Fruit fly (Drosophila melanogaster): ENCODE measurements around the gene Syp.

Syp gene

DNA sequence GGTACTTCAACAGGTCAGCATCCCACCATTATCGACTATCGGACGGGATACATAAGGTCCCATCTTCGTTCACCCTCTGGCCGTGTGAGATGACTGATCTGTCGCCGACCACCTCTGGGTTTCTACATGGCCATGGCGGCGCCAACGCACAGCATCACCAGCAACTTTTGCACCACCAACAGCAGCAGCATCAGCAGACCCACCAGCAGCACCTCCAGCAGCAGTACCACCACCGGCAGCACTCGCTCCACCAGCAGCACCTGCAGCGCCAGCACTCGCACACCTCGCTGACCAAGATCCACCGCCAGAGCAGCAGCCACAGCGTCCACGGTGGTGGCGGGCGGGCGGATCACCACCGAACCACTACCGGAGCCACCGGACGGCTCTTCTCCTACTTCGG, 1.5 kb upstream of the Syp start:
- no peak for TF ChIP-seq Ets21C (GFP tag; optimal IDR thresholded peaks at IDR 0.05)
- TF ChIP-seq lz (GFP tag; optimal IDR thresholded peaks at IDR 0.05) = no peak
- no peak for TF ChIP-seq OdsH (GFP tag; optimal IDR thresholded peaks at IDR 0.05)
- no peak for TF ChIP-seq CG7368 (GFP tag; optimal IDR thresholded peaks at IDR 0.05)
- no peak for TF ChIP-seq CG8119 (GFP tag; IDR thresholded peaks at IDR 0.05)

DNA sequence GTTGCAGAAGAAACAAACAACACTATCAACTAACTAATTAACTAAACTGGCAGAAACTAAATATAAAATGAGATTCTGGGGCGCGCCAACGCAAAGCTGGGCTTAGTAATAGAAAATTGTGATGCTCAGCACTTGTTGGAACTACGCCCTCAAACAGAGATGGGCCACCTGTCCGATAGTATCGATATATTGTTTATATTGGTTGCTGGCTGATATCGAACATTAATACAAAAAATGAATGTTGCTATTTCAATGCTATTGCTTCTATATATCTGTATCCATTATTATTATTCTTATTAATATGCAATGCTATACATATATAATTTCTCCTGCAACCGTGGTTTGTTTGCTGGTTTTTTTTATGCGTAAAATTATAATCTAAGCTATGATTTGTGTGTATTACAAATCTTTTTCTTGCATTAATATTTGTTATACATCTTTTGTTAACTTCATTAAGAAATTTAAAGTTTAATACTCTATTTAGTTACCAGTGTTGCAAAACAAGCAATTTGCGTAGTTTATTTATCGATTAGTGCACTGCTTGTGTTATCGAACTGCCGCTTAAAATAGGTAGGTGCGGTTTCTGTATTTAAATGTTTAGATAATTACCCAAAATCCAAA, 5.8 kb downstream of the Syp start, which contains the start of gene CG31195:
TSS of gene CG31195 (minus strand) at position 195 of the 621 bp plus-strand sequence.
- TF ChIP-seq acj6 (GFP tag; optimal IDR thresholded peaks at IDR 0.05) (peak; percentile 3), fkh (GFP tag; optimal IDR thresholded peaks at IDR 0.05) (no peak), svp (GFP tag) (peak; percentile 65), Eip93F (GFP tag; optimal IDR thresholded peaks at IDR 0.05) (peak; percentile 8), CG10631 (GFP tag; optimal IDR thresholded peaks at IDR 0.05) (peak; percentile 30), esn (GFP tag; optimal IDR thresholded peaks at IDR 0.05) (peak; percentile 30)

DNA sequence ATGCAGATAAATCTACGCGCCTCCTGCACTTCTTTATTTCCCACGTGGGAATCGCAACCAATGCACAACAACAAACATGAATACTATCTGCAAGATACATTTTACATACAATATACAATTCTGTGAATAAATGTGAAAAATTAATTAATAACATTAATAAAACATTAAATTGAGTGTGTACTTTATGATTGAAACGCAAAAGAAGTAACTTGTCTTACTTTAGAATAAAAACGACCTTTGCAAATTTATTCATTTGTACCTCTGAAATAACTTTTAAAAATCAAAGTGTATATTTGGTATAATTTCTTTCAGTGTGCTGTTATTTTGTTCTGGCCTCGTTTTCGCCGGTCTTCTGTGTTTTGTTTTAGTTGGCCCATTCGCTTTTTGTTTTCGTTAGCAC, 7.5 kb downstream of the Syp start:
- TF ChIP-seq CG6163 (GFP tag; IDR thresholded peaks at IDR 0.05) = peak; percentile 54; the same call in 2 of the 3 replicates
- TF ChIP-seq Sox15 (GFP tag; optimal IDR thresholded peaks at IDR 0.05) = peak; percentile 41
- peak; percentile 70 for TF ChIP-seq CG3919 (GFP tag; optimal IDR thresholded peaks at IDR 0.05)
- TF ChIP-seq ss (GFP tag; optimal IDR thresholded peaks at IDR 0.05) = peak; percentile 63 to 75
- TF ChIP-seq Eip75B (GFP tag; optimal IDR thresholded peaks at IDR 0.05) = peak; percentile 73
- TF ChIP-seq fd85E (GFP tag; optimal IDR thresholded peaks at IDR 0.05) = no peak
- TF ChIP-seq Hr38 (GFP tag; optimal IDR thresholded peaks at IDR 0.05) = no peak
- TF ChIP-seq esn (GFP tag; optimal IDR thresholded peaks at IDR 0.05) = peak; percentile 85
- TF ChIP-seq CG11294 (GFP tag; IDR thresholded peaks at IDR 0.05) = no peak
- peak; percentile 21 for TF ChIP-seq Lpt (GFP tag; optimal IDR thresholded peaks at IDR 0.05)
- peak; percentile 69 for TF ChIP-seq CG3032 (tag; optimal IDR thresholded peaks at IDR 0.05)
- peak; percentile 55 for TF ChIP-seq CG6854 (GFP tag; optimal IDR thresholded peaks at IDR 0.05)
- peak; percentile 63 for TF ChIP-seq lz (GFP tag; optimal IDR thresholded peaks at IDR 0.05)
- peak; percentile 73 for TF ChIP-seq OdsH (GFP tag; optimal IDR thresholded peaks at IDR 0.05)
- TF ChIP-seq Met (GFP tag; optimal IDR thresholded peaks at IDR 0.05) = peak; percentile 83
- peak; percentile 75 for TF ChIP-seq Ets96B (tag; optimal IDR thresholded peaks at IDR 0.05)
- TF ChIP-seq CG16779 (tag; optimal IDR thresholded peaks at IDR 0.05) = peak; percentile 45
- TF ChIP-seq Sox14 (GFP tag; optimal IDR thresholded peaks at IDR 0.05) = peak; percentile 66
- TF ChIP-seq Smox (GFP tag; optimal IDR thresholded peaks at IDR 0.05) = peak; percentile 76
- TF ChIP-seq topi (GFP tag; optimal IDR thresholded peaks at IDR 0.05) = peak; percentile 80
- TF ChIP-seq vri (GFP tag; optimal IDR thresholded peaks at IDR 0.05) = peak; percentile 38
- TF ChIP-seq CG11902 (GFP tag; optimal IDR thresholded peaks at IDR 0.05) = peak; percentile 12
- peak; percentile 65 for TF ChIP-seq CG10631 (GFP tag; optimal IDR thresholded peaks at IDR 0.05)
- peak; percentile 68 for TF ChIP-seq CG8319 (GFP tag; optimal IDR thresholded peaks at IDR 0.05)
- TF ChIP-seq eg (GFP tag; IDR thresholded peaks at IDR 0.05) = peak; percentile 59
- peak; percentile 57 for TF ChIP-seq Hr4 (GFP tag; optimal IDR thresholded peaks at IDR 0.05)
- peak; percentile 73 for TF ChIP-seq CG6276 (GFP tag; optimal IDR thresholded peaks at IDR 0.05)
- peak; percentile 35 for TF ChIP-seq Ets21C (GFP tag; optimal IDR thresholded peaks at IDR 0.05)
- peak; percentile 69 for TF ChIP-seq cyc (GFP tag; optimal IDR thresholded peaks at IDR 0.05)
- no peak for TF ChIP-seq Eip93F (GFP tag; optimal IDR thresholded peaks at IDR 0.05)
- TF ChIP-seq CG31627 (GFP tag; optimal IDR thresholded peaks at IDR 0.05) = peak; percentile 68
- peak; percentile 59 for TF ChIP-seq CG10669 (GFP tag; optimal IDR thresholded peaks at IDR 0.05)
- TF ChIP-seq CG7368 (GFP tag; optimal IDR thresholded peaks at IDR 0.05) = peak; percentile 61
- peak; percentile 43 for TF ChIP-seq CG9139 (GFP tag; optimal IDR thresholded peaks at IDR 0.05)
- TF ChIP-seq fd59A (GFP tag; optimal IDR thresholded peaks at IDR 0.05) = peak; percentile 30
- TF ChIP-seq CG34406 (GFP tag; optimal IDR thresholded peaks at IDR 0.05) = peak; percentile 69
- TF ChIP-seq fkh (GFP tag; optimal IDR thresholded peaks at IDR 0.05) = no peak
- TF ChIP-seq salr (GFP tag; optimal IDR thresholded peaks at IDR 0.05) = peak; percentile 11 to 69
- peak; percentile 71 for TF ChIP-seq pdm3 (GFP tag; optimal IDR thresholded peaks at IDR 0.05)
- peak; percentile 44 for TF ChIP-seq CG11762 (GFP tag; optimal IDR thresholded peaks at IDR 0.05; ENCODE audit: insufficient read depth)
- TF ChIP-seq CG32006 (GFP tag; optimal IDR thresholded peaks at IDR 0.05) = peak; percentile 70
- TF ChIP-seq dsx (GFP tag; optimal IDR thresholded peaks at IDR 0.05; ENCODE audit: poor library complexity, severe bottlenecking) = peak; percentile 69
- TF ChIP-seq net (GFP tag; optimal IDR thresholded peaks at IDR 0.05) = peak; percentile 20
